Worm (Caenorhabditis elegans) whole organism, L3 larva: ENCODE measurements around the gene F46B6.5.

Experiments used
- R02D3.7 ChIP-seq: fragments of 150-350 bp; optimal IDR thresholded peaks from 2 replicates; lab custom pipeline; 2014; ENCODE audit warnings: missing biosample characterization, missing genetic modification characterization
- ceh-82 ChIP-seq: fragments of 150-350 bp; optimal IDR thresholded peaks from 2 replicates; lab custom pipeline; 2014; ENCODE audit warnings: missing biosample characterization, missing genetic modification characterization
- elt-1 ChIP-seq: fragments of 150-350 bp; optimal IDR thresholded peaks from 2 replicates; lab custom pipeline; 2014; ENCODE audit warnings: missing biosample characterization, missing genetic modification characterization
- eor-1 ChIP-seq, 2 experiments: fragments of 150-350 bp; optimal IDR thresholded peaks; 2 replicates each; lab custom pipeline; 2014 to 2018; ENCODE audit warnings: missing biosample characterization in 2 of 2, missing genetic modification characterization in 2 of 2
- fkh-10 ChIP-seq: sonication (generic microtip); optimal IDR thresholded peaks from 2 replicates; lab custom pipeline; 2017; ENCODE audit warnings: missing biosample characterization, missing genetic modification reagents, missing genetic modification characterization
- fos-1 ChIP-seq: fragments of 150-350 bp; optimal IDR thresholded peaks from 2 replicates; lab custom pipeline; 2014; ENCODE audit warnings: missing biosample characterization, missing genetic modification characterization
- jun-1 ChIP-seq: fragments of 150-350 bp; optimal IDR thresholded peaks from 2 replicates; lab custom pipeline; 2014; ENCODE audit warnings: missing biosample characterization, missing genetic modification reagents, missing genetic modification characterization
- lin-39 ChIP-seq: fragments of 150-350 bp; optimal IDR thresholded peaks from 2 replicates; lab custom pipeline; 2018; ENCODE audit warnings: missing biosample characterization, missing genetic modification reagents, missing genetic modification characterization
- mdl-1 ChIP-seq: fragments of 150-350 bp; optimal IDR thresholded peaks from 2 replicates; lab custom pipeline; 2014; ENCODE audit warnings: missing biosample characterization, missing genetic modification characterization
- tbx-2 ChIP-seq: sonication (generic microtip); optimal IDR thresholded peaks from 2 replicates; lab custom pipeline; 2016; ENCODE audit warnings: mild to moderate bottlenecking, missing genetic modification characterization, missing compliant biosample characterization
- zag-1 ChIP-seq: fragments of 150-350 bp; optimal IDR thresholded peaks from 2 replicates; lab custom pipeline; 2014; ENCODE audit warnings: missing biosample characterization, missing genetic modification characterization
- ztf-11 ChIP-seq: fragments of 150-350 bp; optimal IDR thresholded peaks from 2 replicates; lab custom pipeline; 2014; ENCODE audit warnings: missing biosample characterization, missing genetic modification characterization

DNA sequence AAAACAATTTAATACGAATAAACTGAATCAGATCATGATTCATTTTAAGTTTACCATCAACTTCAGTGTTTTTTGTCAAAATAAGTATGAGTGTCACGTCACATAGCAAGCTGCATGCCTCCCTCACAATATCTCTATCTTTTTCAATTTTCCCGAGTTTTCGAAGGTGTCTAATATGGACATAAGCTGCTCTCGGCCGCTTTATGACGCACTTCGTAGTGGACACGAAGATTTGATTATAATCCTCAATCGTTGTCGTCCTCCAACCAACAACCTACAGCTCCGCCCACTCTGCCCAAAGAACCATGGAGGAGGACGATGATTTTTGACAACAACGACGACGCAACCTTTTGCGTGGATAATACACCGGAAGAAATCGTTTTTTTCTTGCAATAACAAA, 13.1 kb upstream of the F46B6.5 start:
- no peak for TF ChIP-seq jun-1 (tag; lab: Kevin White, UChicago)
- no peak for TF ChIP-seq R02D3.7 (tag; lab: Kevin White, UChicago)
- TF ChIP-seq ceh-82 (tag; lab: Kevin White, UChicago), result no peak
- TF ChIP-seq tbx-2, result no peak
- TF ChIP-seq mdl-1, result no peak
- TF ChIP-seq lin-39 (tag; lab: Kevin White, UChicago), result no peak
- no peak for TF ChIP-seq fos-1 (tag; lab: Kevin White, UChicago)
- TF ChIP-seq fkh-10 (GFP tag; lab: Kevin White, UChicago), result no peak
- no peak for TF ChIP-seq elt-1 (tag; lab: Kevin White, UChicago)
- TF ChIP-seq ztf-11 (tag; lab: Kevin White, UChicago), result no peak
- TF ChIP-seq eor-1 (tag; optimal IDR thresholded peaks at IDR 0.05; lab: Kevin White, UChicago), result no peak
- TF ChIP-seq zag-1 (tag; lab: Kevin White, UChicago), result no peak
